Worm (Caenorhabditis elegans) whole organism, early embryonic: ENCODE data around the gene sumv-1.

ENCODE experiments used
- B0310.2 ChIP-seq: sonication (generic microtip); optimal IDR thresholded peaks from 2 replicates; lab custom pipeline; 2016; ENCODE audit warnings: mild to moderate bottlenecking, missing genetic modification characterization, missing compliant biosample characterization
- F13C5.2 ChIP-seq: sonication (generic microtip); optimal IDR thresholded peaks from 2 replicates; lab custom pipeline; 2017; ENCODE audit warnings: mild to moderate bottlenecking, missing genetic modification characterization, inconsistent platforms, missing compliant biosample characterization
- aly-1 ChIP-seq: sonication (generic microtip); optimal IDR thresholded peaks from 2 replicates; lab custom pipeline; 2016; ENCODE audit warnings: missing genetic modification characterization, missing compliant biosample characterization
- ama-1 ChIP-seq: fragments of 150-350 bp; optimal IDR thresholded peaks from 2 replicates; lab custom pipeline; 2014
- ceh-13 ChIP-seq: fragments of 200-800 bp; sonication (Bioruptor generic); optimal IDR thresholded peaks from 2 replicates; lab custom pipeline; 2018; ENCODE audit warnings: mild to moderate bottlenecking, missing genetic modification characterization, missing compliant biosample characterization
- ceh-36 ChIP-seq: sonication (generic microtip); optimal IDR thresholded peaks from 2 replicates; lab custom pipeline; 2016; ENCODE audit warnings: missing genetic modification characterization, inconsistent platforms, missing compliant biosample characterization
- ets-7 ChIP-seq: sonication (generic microtip); optimal IDR thresholded peaks from 2 replicates; lab custom pipeline; 2016; ENCODE audit warnings: missing genotype, missing genetic modification characterization, missing compliant biosample characterization
- flt-1 ChIP-seq: fragments of 200-800 bp; sonication (Bioruptor generic); IDR thresholded peaks from 2 replicates; pipeline ENCODE4 v1.3.6; 2022; ENCODE audit warnings: missing genetic modification characterization, missing compliant biosample characterization
- hmbx-1 ChIP-seq: sonication (generic microtip); optimal IDR thresholded peaks from 2 replicates; lab custom pipeline; 2016; ENCODE audit warnings: mild to moderate bottlenecking, missing genetic modification characterization, missing compliant biosample characterization
- hmg-4 ChIP-seq: fragments of 200-800 bp; sonication (Bioruptor generic); optimal IDR thresholded peaks from 2 replicates; lab custom pipeline; 2018; ENCODE audit warnings: mild to moderate bottlenecking, missing genetic modification characterization, missing compliant biosample characterization
- hnd-1 ChIP-seq: sonication (generic microtip); optimal IDR thresholded peaks from 2 replicates; lab custom pipeline; 2016; ENCODE audit warnings: missing genetic modification characterization, missing compliant biosample characterization
- pes-1 ChIP-seq: fragments of 200-800 bp; sonication (Bioruptor generic); IDR thresholded peaks from 2 replicates; pipeline ENCODE4 v1.3.6; 2022; ENCODE audit warnings: missing genetic modification reagents, missing genetic modification characterization, missing compliant biosample characterization
- scrt-1 ChIP-seq: fragments of 200-800 bp; sonication (Bioruptor generic); IDR thresholded peaks from 2 replicates; pipeline ENCODE4 v1.3.6; 2022; ENCODE audit warnings: missing genetic modification characterization, missing compliant biosample characterization
- sea-1 ChIP-seq: fragments of 200-800 bp; sonication (Bioruptor generic); conservative IDR thresholded peaks from 2 replicates; pipeline ENCODE4 v1.3.6; 2022; ENCODE audit warnings: missing genetic modification characterization, missing compliant biosample characterization
- tbx-11 ChIP-seq: fragments of 200-800 bp; sonication (Bioruptor generic); IDR thresholded peaks from 2 replicates; pipeline ENCODE4 v1.3.6; 2022; ENCODE audit warnings: missing genetic modification characterization, missing compliant biosample characterization
- tbx-37 ChIP-seq: fragments of 200-800 bp; sonication (Bioruptor generic); conservative IDR thresholded peaks from 2 replicates; pipeline ENCODE4 v1.3.6; 2022; ENCODE audit warnings: missing genetic modification reagents, missing genetic modification characterization, missing compliant biosample characterization
- tra-4 ChIP-seq: sonication (generic microtip); optimal IDR thresholded peaks from 2 replicates; lab custom pipeline; 2017; ENCODE audit warnings: missing genetic modification characterization, missing compliant biosample characterization

sumv-1 gene

ce11 chrIII:5286205-5286604 is 32.2 kb upstream of the sumv-1 start, which contains the start of gene ZC395.11:
Gene ZC395.11, minus strand, starts transcription at chrIII:5286305.
- TF ChIP-seq F13C5.2 (tag; lab: Kevin White, UChicago) (no peak), sea-1 (GFP tag; lab: Robert Waterston, UW) (no peak), flt-1 (GFP tag; lab: Robert Waterston, UW) (no peak)

ce11 chrIII:5285484-5285883 is 31.5 kb upstream of the sumv-1 start:
- TF ChIP-seq flt-1 (GFP tag; lab: Robert Waterston, UW) (no peak), tbx-37 (GFP tag; lab: Robert Waterston, UW) (no peak), aly-1 (tag; lab: Kevin White, UChicago) (no peak), B0310.2 (tag; lab: Kevin White, UChicago) (no peak), tra-4 (tag; lab: Kevin White, UChicago) (no peak), hmbx-1 (tag; lab: Kevin White, UChicago) (no peak), sea-1 (GFP tag; lab: Robert Waterston, UW) (no peak), ceh-13 (GFP tag; lab: Kevin White, UChicago) (no peak), hmg-4 (GFP tag; lab: Kevin White, UChicago) (no peak), scrt-1 (no peak), tbx-11 (GFP tag; lab: Robert Waterston, UW) (no peak), F13C5.2 (tag; lab: Kevin White, UChicago) (no peak), ama-1 (lab: Kevin White, UChicago) (no peak), hnd-1 (tag; lab: Kevin White, UChicago) (no peak), pes-1 (GFP tag; lab: Robert Waterston, UW) (no peak)

- TF ChIP-seq flt-1 (GFP tag; lab: Robert Waterston, UW) (no peak), aly-1 (tag; lab: Kevin White, UChicago) (no peak), ceh-13 (GFP tag; lab: Kevin White, UChicago) (no peak), ets-7 (tag; lab: Kevin White, UChicago) (no peak), pes-1 (GFP tag; lab: Robert Waterston, UW) (no peak), hnd-1 (tag; lab: Kevin White, UChicago) (no peak), tbx-37 (GFP tag; lab: Robert Waterston, UW) (no peak), F13C5.2 (tag; lab: Kevin White, UChicago) (no peak), hmbx-1 (tag; lab: Kevin White, UChicago) (no peak), hmg-4 (GFP tag; lab: Kevin White, UChicago) (no peak), sea-1 (GFP tag; lab: Robert Waterston, UW) (no peak)
These were observed 26.2 kb upstream of the sumv-1 start for ce11 chrIII:5280228-5280627.

- TF ChIP-seq flt-1 (GFP tag; lab: Robert Waterston, UW) (no peak), hmg-4 (GFP tag; lab: Kevin White, UChicago) (no peak), tbx-37 (GFP tag; lab: Robert Waterston, UW) (no peak), ceh-36 (tag; lab: Kevin White, UChicago) (no peak), F13C5.2 (tag; lab: Kevin White, UChicago) (no peak), ama-1 (lab: Kevin White, UChicago) (no peak), hnd-1 (tag; lab: Kevin White, UChicago) (no peak), pes-1 (GFP tag; lab: Robert Waterston, UW) (no peak), ceh-13 (GFP tag; lab: Kevin White, UChicago) (no peak), hmbx-1 (tag; lab: Kevin White, UChicago) (no peak), tra-4 (tag; lab: Kevin White, UChicago) (no peak), ets-7 (tag; lab: Kevin White, UChicago) (no peak), tbx-11 (GFP tag; lab: Robert Waterston, UW) (no peak), sea-1 (GFP tag; lab: Robert Waterston, UW) (no peak), B0310.2 (tag; lab: Kevin White, UChicago) (no peak), scrt-1 (no peak), aly-1 (tag; lab: Kevin White, UChicago) (no peak)
These were observed 23.8 kb upstream of the sumv-1 start, which contains the start of gene clk-1 for ce11 chrIII:5277740-5278139. Gene clk-1, plus strand, starts transcription at chrIII:5277894.

ce11 chrIII:5274715-5275355 is 20.8 kb upstream of the sumv-1 start, which contains the start of the genes daf-41 and toc-1:
Gene daf-41, minus strand, starts transcription at chrIII:5274765.
Gene toc-1, plus strand, starts transcription at chrIII:5275251.
- TF ChIP-seq flt-1 (GFP tag; lab: Robert Waterston, UW) (no peak), F13C5.2 (tag; lab: Kevin White, UChicago) (peak; percentile 13)

- no peak for TF ChIP-seq hmg-4 (GFP tag; lab: Kevin White, UChicago)
- no peak for TF ChIP-seq hnd-1 (tag; lab: Kevin White, UChicago)
- no peak for TF ChIP-seq B0310.2 (tag; lab: Kevin White, UChicago)
These were observed 20.3 kb upstream of the sumv-1 start for ce11 chrIII:5274250-5274649.

- TF ChIP-seq ceh-36 (tag; lab: Kevin White, UChicago) (no peak), tra-4 (tag; lab: Kevin White, UChicago) (no peak), scrt-1 (no peak), F13C5.2 (tag; lab: Kevin White, UChicago) (no peak), hnd-1 (tag; lab: Kevin White, UChicago) (no peak), tbx-37 (GFP tag; lab: Robert Waterston, UW) (no peak), hmbx-1 (tag; lab: Kevin White, UChicago) (no peak), B0310.2 (tag; lab: Kevin White, UChicago) (no peak), ets-7 (tag; lab: Kevin White, UChicago) (no peak), flt-1 (GFP tag; lab: Robert Waterston, UW) (no peak), ceh-13 (GFP tag; lab: Kevin White, UChicago) (no peak), pes-1 (GFP tag; lab: Robert Waterston, UW) (no peak), aly-1 (tag; lab: Kevin White, UChicago) (no peak), tbx-11 (GFP tag; lab: Robert Waterston, UW) (no peak), ama-1 (lab: Kevin White, UChicago) (no peak), sea-1 (GFP tag; lab: Robert Waterston, UW) (no peak), hmg-4 (GFP tag; lab: Kevin White, UChicago) (no peak)
These were observed 19.4 kb upstream of the sumv-1 start, which contains the start of gene ztf-8 for ce11 chrIII:5273396-5273857. Gene ztf-8, minus strand, starts transcription at chrIII:5273471.
